Fruit fly (Drosophila melanogaster): ENCODE data around the gene msl-1.
A peak's percentile ranks its signal among the peaks of the same experiment; 100 is the strongest.

msl-1 gene

DNA sequence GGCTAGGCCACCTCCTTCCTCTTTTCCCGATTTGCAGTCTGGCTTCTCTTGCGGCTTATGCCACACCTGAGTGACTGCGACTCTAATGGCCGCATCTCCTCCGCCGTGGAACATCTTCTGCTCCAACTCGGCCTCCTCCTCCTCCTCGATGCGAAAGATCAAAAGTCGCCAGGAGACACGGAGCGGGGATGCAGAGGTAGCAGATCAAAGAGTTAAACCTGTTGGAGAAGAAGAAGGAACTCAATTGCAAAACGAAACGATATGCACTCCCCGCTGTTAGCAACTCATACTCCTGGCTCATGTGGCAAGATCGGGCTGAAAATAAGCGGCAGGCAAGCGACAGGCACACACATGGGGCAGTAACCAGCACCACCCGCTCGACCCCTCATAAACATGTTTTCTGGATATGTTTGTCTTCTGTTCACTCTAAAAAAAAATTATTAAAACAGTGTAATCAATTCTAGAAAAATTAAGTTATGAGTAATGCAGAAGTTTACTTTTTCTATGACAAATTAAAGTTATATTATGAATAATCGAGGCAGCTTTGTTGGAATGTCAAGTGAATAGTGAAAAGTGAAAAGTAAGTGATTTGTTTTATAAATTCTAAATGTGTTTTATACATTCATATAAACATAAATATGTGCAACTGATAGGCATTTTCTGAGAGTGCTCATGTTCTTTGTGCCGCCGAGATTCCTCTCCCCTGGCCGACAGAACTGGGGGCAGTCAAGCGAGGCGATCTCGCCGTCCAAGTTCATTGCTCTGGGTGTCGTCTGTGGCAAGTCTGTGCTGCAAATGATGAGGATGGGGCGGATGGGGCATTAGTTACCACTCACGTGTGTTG lies 23.7 kb downstream of the msl-1 start (continued):
- TF ChIP-seq CG15336 (GFP tag; IDR thresholded peaks at IDR 0.05), result peak; percentile 76
- peak; percentile 71 for TF ChIP-seq CG34406 (GFP tag; optimal IDR thresholded peaks at IDR 0.05)
- TF ChIP-seq CG1621 (tag; optimal IDR thresholded peaks at IDR 0.05), result peak; percentile 64
- 0 out of 3 replicates have a peak, but pooled peaks have one; percentile 6 for TF ChIP-seq eg (GFP tag; IDR thresholded peaks at IDR 0.05)
- peak; percentile 81 for TF ChIP-seq dsx (GFP tag; optimal IDR thresholded peaks at IDR 0.05; ENCODE audit: poor library complexity, severe bottlenecking)
- peak; percentile 84 for TF ChIP-seq achi (GFP tag; optimal IDR thresholded peaks at IDR 0.05)
- peak; percentile 74 for TF ChIP-seq CG6792 (GFP tag; optimal IDR thresholded peaks at IDR 0.05)
- TF ChIP-seq CG16779 (tag; optimal IDR thresholded peaks at IDR 0.05), result peak; percentile 50
- peak; percentile 85 to 88 for TF ChIP-seq ss (GFP tag; optimal IDR thresholded peaks at IDR 0.05)
- peak; percentile 92 for TF ChIP-seq esn (GFP tag; optimal IDR thresholded peaks at IDR 0.05)
- TF ChIP-seq CG9139 (GFP tag; optimal IDR thresholded peaks at IDR 0.05), result peak; percentile 79
- TF ChIP-seq Smox (GFP tag; optimal IDR thresholded peaks at IDR 0.05), result peak; percentile 85
- peak; percentile 50 for TF ChIP-seq Hr4 (GFP tag; optimal IDR thresholded peaks at IDR 0.05)
- TF ChIP-seq svp (GFP tag), result peak; percentile 90
- no peak for TF ChIP-seq Eip93F (GFP tag; optimal IDR thresholded peaks at IDR 0.05)
- TF ChIP-seq fkh (GFP tag; optimal IDR thresholded peaks at IDR 0.05), result no peak
- peak; percentile 88 for TF ChIP-seq lz (GFP tag; optimal IDR thresholded peaks at IDR 0.05)
- peak; percentile 35; the same call in 1 of the 2 replicates for TF ChIP-seq Gug (GFP tag; IDR thresholded peaks at IDR 0.05)

DNA sequence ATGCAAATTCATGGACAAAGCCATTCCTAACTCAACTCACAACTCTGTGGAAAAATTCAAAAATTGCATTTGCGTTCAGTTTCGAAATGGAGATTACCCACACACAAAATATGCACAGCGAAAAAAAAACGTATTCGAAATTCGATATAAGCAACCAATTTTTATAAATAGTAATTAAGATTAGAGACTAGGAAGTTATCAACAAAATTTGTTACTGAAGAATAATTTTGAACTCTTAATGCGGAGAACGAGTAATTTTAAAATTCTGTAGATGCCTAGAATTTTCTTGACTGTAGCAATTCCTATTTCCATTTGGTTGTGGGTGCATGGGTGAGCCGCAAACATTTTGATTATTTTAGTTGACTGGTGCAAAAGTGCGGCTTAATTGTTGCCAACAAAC lies 25.2 kb downstream of the msl-1 start:
- TF ChIP-seq CG8632 (GFP tag; optimal IDR thresholded peaks at IDR 0.05) (no peak), CG15336 (GFP tag; IDR thresholded peaks at IDR 0.05) (peak; percentile 52), acj6 (GFP tag; optimal IDR thresholded peaks at IDR 0.05) (peak; percentile 7), svp (GFP tag) (peak; percentile 70), CG34406 (GFP tag; optimal IDR thresholded peaks at IDR 0.05) (no peak), CG6792 (GFP tag; optimal IDR thresholded peaks at IDR 0.05) (no peak), CG6854 (GFP tag; optimal IDR thresholded peaks at IDR 0.05) (no peak), eg (GFP tag; IDR thresholded peaks at IDR 0.05) (peak; percentile 57), CG32006 (GFP tag; optimal IDR thresholded peaks at IDR 0.05) (peak; percentile 44), CG6808 (GFP tag; optimal IDR thresholded peaks at IDR 0.05) (no peak), CG11762 (GFP tag; optimal IDR thresholded peaks at IDR 0.05; ENCODE audit: insufficient read depth) (no peak), CG10631 (GFP tag; optimal IDR thresholded peaks at IDR 0.05) (peak; percentile 26), pdm3 (GFP tag; optimal IDR thresholded peaks at IDR 0.05) (peak; percentile 22), CG7368 (GFP tag; optimal IDR thresholded peaks at IDR 0.05) (no peak), Hr38 (GFP tag; optimal IDR thresholded peaks at IDR 0.05) (no peak), Sox15 (GFP tag; optimal IDR thresholded peaks at IDR 0.05) (no peak), CG4318 (GFP tag; optimal IDR thresholded peaks at IDR 0.05) (peak; percentile 15), Ets96B (tag; optimal IDR thresholded peaks at IDR 0.05) (no peak), Eip93F (GFP tag; optimal IDR thresholded peaks at IDR 0.05) (no peak), esn (GFP tag; optimal IDR thresholded peaks at IDR 0.05) (peak; percentile 39), net (GFP tag; optimal IDR thresholded peaks at IDR 0.05) (peak; percentile 24), lz (GFP tag; optimal IDR thresholded peaks at IDR 0.05) (peak; percentile 21), Eip75B (GFP tag; optimal IDR thresholded peaks at IDR 0.05) (no peak), spab (GFP tag; optimal IDR thresholded peaks at IDR 0.05) (no peak), Sox14 (GFP tag; optimal IDR thresholded peaks at IDR 0.05) (peak; percentile 19), Eip78C (GFP tag) (peak; percentile 74), Smox (GFP tag; optimal IDR thresholded peaks at IDR 0.05) (peak; percentile 14), Sox102F (GFP tag; optimal IDR thresholded peaks at IDR 0.05) (no peak), OdsH (GFP tag; optimal IDR thresholded peaks at IDR 0.05) (peak; percentile 35), Blimp-1 (GFP tag; optimal IDR thresholded peaks at IDR 0.05) (no peak), fd85E (GFP tag; optimal IDR thresholded peaks at IDR 0.05) (no peak), topi (GFP tag; optimal IDR thresholded peaks at IDR 0.05) (peak; percentile 14), CG31627 (GFP tag; optimal IDR thresholded peaks at IDR 0.05) (peak; percentile 34), ss (GFP tag; optimal IDR thresholded peaks at IDR 0.05) (no peak), CG6163 (GFP tag; IDR thresholded peaks at IDR 0.05) (peak; percentile 52; the same call in 2 of the 3 replicates), CG3032 (tag; optimal IDR thresholded peaks at IDR 0.05) (no peak), vri (GFP tag; optimal IDR thresholded peaks at IDR 0.05) (no peak), salr (GFP tag; optimal IDR thresholded peaks at IDR 0.05) (peak in 1 of 2 experiments; percentile 19), Lpt (GFP tag; optimal IDR thresholded peaks at IDR 0.05) (peak; percentile 25)

Measured in whole organism, prepupa.